Worm (Caenorhabditis elegans) whole organism, L4 larva: Measurements from ENCODE around the gene C15C7.4.

ENCODE experiments used
- F49E8.2 ChIP-seq: sonication (generic microtip); optimal IDR thresholded peaks from 2 replicates; lab custom pipeline; 2016; ENCODE audit warnings: missing compliant biosample characterization, mild to moderate bottlenecking, missing genetic modification characterization, borderline replicate concordance
- Y75B8A.6 ChIP-seq: fragments of 200-800 bp; sonication (Bioruptor generic); IDR thresholded peaks from 2 replicates; pipeline ENCODE4 v1.3.6; 2022; ENCODE audit warnings: missing genetic modification reagents, missing genetic modification characterization, missing compliant biosample characterization
- ZK337.2 ChIP-seq: fragments of 200-800 bp; sonication (Bioruptor generic); IDR thresholded peaks from 2 replicates; pipeline ENCODE4 v1.3.6; 2022; ENCODE audit warnings: missing genetic modification reagents, missing genetic modification characterization, missing compliant biosample characterization
- daf-12 ChIP-seq: fragments of 150-350 bp; optimal IDR thresholded peaks from 2 replicates; lab custom pipeline; 2014; ENCODE audit warnings: missing biosample characterization, missing genetic modification reagents, missing genetic modification characterization
- dmd-6 ChIP-seq: fragments of 200-800 bp; sonication (Bioruptor generic); IDR thresholded peaks from 2 replicates; pipeline ENCODE4 v1.3.6; 2022; ENCODE audit warnings: missing genetic modification reagents, missing genetic modification characterization, missing compliant biosample characterization
- fos-1 ChIP-seq: fragments of 150-350 bp; optimal IDR thresholded peaks from 2 replicates; lab custom pipeline; 2014; ENCODE audit warnings: missing biosample characterization, missing genetic modification characterization
- mxl-2 ChIP-seq: fragments of 200-800 bp; sonication (Bioruptor generic); conservative IDR thresholded peaks from 2 replicates; pipeline ENCODE4 v1.3.6; 2022; ENCODE audit warnings: missing genetic modification reagents, missing genetic modification characterization, missing compliant biosample characterization
- nhr-111 ChIP-seq: fragments of 200-800 bp; sonication (Bioruptor generic); optimal IDR thresholded peaks from 2 replicates; lab custom pipeline; 2018; ENCODE audit warnings: mild to moderate bottlenecking, missing genetic modification characterization, missing compliant biosample characterization
- skn-1 ChIP-seq: fragments of 150-350 bp; optimal IDR thresholded peaks from 2 replicates; lab custom pipeline; 2014; ENCODE audit warnings: missing biosample characterization, missing genetic modification characterization
- snpc-4 ChIP-seq: fragments of 150-350 bp; optimal IDR thresholded peaks from 2 replicates; lab custom pipeline; 2014; ENCODE audit warnings: missing biosample characterization, missing genetic modification characterization
- unc-39 ChIP-seq: sonication (generic microtip); optimal IDR thresholded peaks from 2 replicates; lab custom pipeline; 2017; ENCODE audit warnings: missing biosample characterization, missing genetic modification characterization
- ztf-11 ChIP-seq: fragments of 150-350 bp; optimal IDR thresholded peaks from 2 replicates; lab custom pipeline; 2014; ENCODE audit warnings: missing biosample characterization, missing genetic modification characterization

ce11 chrX:3153133-3153532 lies 7.8 kb downstream of the C15C7.4 start:
- TF ChIP-seq skn-1 (no peak), dmd-6 (GFP tag; lab: Robert Waterston, UW) (peak; percentile 91), nhr-111 (no peak), Y75B8A.6 (no peak), mxl-2 (GFP tag; lab: Robert Waterston, UW) (no peak), unc-39 (tag; lab: Kevin White, UChicago) (no peak), fos-1 (tag; lab: Kevin White, UChicago) (no peak), ZK337.2 (GFP tag; lab: Robert Waterston, UW) (no peak), ztf-11 (tag; lab: Kevin White, UChicago) (no peak), daf-12 (tag; lab: Kevin White, UChicago) (no peak), snpc-4 (tag; lab: Kevin White, UChicago) (no peak), F49E8.2 (tag; lab: Kevin White, UChicago) (no peak)
